Fruit fly (Drosophila melanogaster) whole organism, embryonic: ENCODE measurements around the gene Cpr67Fb.

Source experiments
- Antp ChIP-seq: fragments of 200-800 bp; sonication (Bioruptor generic); optimal IDR thresholded peaks from 3 replicates; lab custom pipeline; 2016; ENCODE audit warnings: missing biosample characterization, missing genetic modification characterization
- Awh ChIP-seq: fragments of 200-800 bp; sonication (Bioruptor generic); IDR thresholded peaks from 2 replicates; pipeline ENCODE4, ENCODE4 v1.3.6; 2022; ENCODE audit warnings: missing biosample characterization, missing genetic modification characterization
- Bgb ChIP-seq: fragments of 200-800 bp; sonication (Bioruptor generic); IDR thresholded peaks from 2 replicates; pipeline ENCODE4 v1.3.6; 2022; ENCODE audit warnings: missing biosample characterization, missing genetic modification characterization; ENCODE audit not compliant: partially characterized antibody
- CG10366 ChIP-seq: fragments of 200-800 bp; sonication (Bioruptor generic); IDR thresholded peaks from 2 replicates; pipeline ENCODE4 v1.3.6; 2022; ENCODE audit warnings: missing biosample characterization, missing genetic modification characterization
- CG10543 ChIP-seq: fragments of 200-800 bp; sonication (Bioruptor generic); optimal IDR thresholded peaks from 3 replicates; lab custom pipeline; 2017; ENCODE audit warnings: missing biosample characterization, mild to moderate bottlenecking, missing genetic modification characterization, moderate library complexity
- CG11504 ChIP-seq: fragments of 200-800 bp; sonication (Bioruptor generic); optimal IDR thresholded peaks from 3 replicates; lab custom pipeline; 2019; ENCODE audit warnings: missing biosample characterization, mild to moderate bottlenecking, missing genetic modification characterization, moderate library complexity
- CG12769 ChIP-seq: fragments of 200-800 bp; sonication (Bioruptor generic); optimal IDR thresholded peaks from 2 replicates; lab custom pipeline; 2019; ENCODE audit warnings: missing biosample characterization, mild to moderate bottlenecking, missing genetic modification characterization, moderate library complexity
- CG12942 ChIP-seq: fragments of 200-800 bp; sonication (Bioruptor generic); optimal IDR thresholded peaks from 3 replicates; lab custom pipeline; 2016; ENCODE audit warnings: missing biosample characterization, missing genetic modification characterization
- CG13775 ChIP-seq: fragments of 200-800 bp; sonication (Bioruptor generic); optimal IDR thresholded peaks from 3 replicates; lab custom pipeline; 2017; ENCODE audit warnings: missing biosample characterization, mild to moderate bottlenecking, missing genetic modification characterization
- CG15011 ChIP-seq: fragments of 200-800 bp; sonication (Bioruptor generic); optimal IDR thresholded peaks from 3 replicates; lab custom pipeline; 2018; ENCODE audit warnings: missing biosample characterization, mild to moderate bottlenecking, missing genetic modification characterization
- CG16863 ChIP-seq: fragments of 200-800 bp; sonication (Bioruptor generic); optimal IDR thresholded peaks from 3 replicates; lab custom pipeline; 2016; ENCODE audit warnings: missing biosample characterization, missing genetic modification characterization
- CG17361 ChIP-seq: fragments of 200-800 bp; sonication (Bioruptor generic); IDR thresholded peaks from 3 replicates; pipeline ENCODE4 v1.3.6; 2022; ENCODE audit warnings: missing biosample characterization, missing genetic modification characterization
- CG17912 ChIP-seq: fragments of 200-800 bp; sonication (Bioruptor generic); optimal IDR thresholded peaks from 2 replicates; lab custom pipeline; 2018; ENCODE audit warnings: missing biosample characterization, mild to moderate bottlenecking, missing genetic modification characterization
- CG1792 ChIP-seq: fragments of 200-800 bp; sonication (Bioruptor generic); optimal IDR thresholded peaks from 2 replicates; lab custom pipeline; 2016; ENCODE audit warnings: missing biosample characterization, missing genetic modification characterization
- CG18011 ChIP-seq: fragments of 200-800 bp; sonication (Bioruptor generic); optimal IDR thresholded peaks from 2 replicates; lab custom pipeline; 2017; ENCODE audit warnings: missing biosample characterization, missing genetic modification characterization, mild to moderate bottlenecking, moderate library complexity, missing genotype
- CG31365 ChIP-seq: fragments of 200-800 bp; sonication (Bioruptor generic); optimal IDR thresholded peaks from 2 replicates; lab custom pipeline; 2018; ENCODE audit warnings: missing biosample characterization, mild to moderate bottlenecking, missing genetic modification characterization
- CG32767 ChIP-seq: fragments of 200-800 bp; sonication (Bioruptor generic); IDR thresholded peaks from 2 replicates; pipeline ENCODE4 v1.3.6; 2022; ENCODE audit warnings: missing biosample characterization, missing genetic modification characterization
- CG34224 ChIP-seq: fragments of 200-800 bp; sonication (Bioruptor generic); IDR thresholded peaks from 3 replicates; pipeline ENCODE4 v1.3.6; 2022; ENCODE audit warnings: missing biosample characterization, missing genetic modification characterization; ENCODE audit not compliant: partially characterized antibody
- CG4360 ChIP-seq: fragments of 200-800 bp; sonication (Bioruptor generic); IDR thresholded peaks from 2 replicates; pipeline ENCODE4 v1.3.6; 2022; ENCODE audit warnings: missing biosample characterization, missing genetic modification characterization
- CG4707 ChIP-seq: fragments of 200-800 bp; sonication (Bioruptor generic); optimal IDR thresholded peaks from 2 replicates; lab custom pipeline; 2018; ENCODE audit warnings: missing biosample characterization, mild to moderate bottlenecking, missing genetic modification characterization, moderate library complexity
- CG7271 ChIP-seq: fragments of 200-800 bp; sonication (Bioruptor generic); optimal IDR thresholded peaks from 2 replicates; lab custom pipeline; 2018; ENCODE audit warnings: missing biosample characterization, mild to moderate bottlenecking, missing genetic modification characterization, moderate library complexity
- CG8281 ChIP-seq: fragments of 200-800 bp; sonication (Bioruptor generic); optimal IDR thresholded peaks from 2 replicates; lab custom pipeline; 2018; ENCODE audit warnings: missing biosample characterization, mild to moderate bottlenecking, missing genetic modification characterization, moderate library complexity
- CG8944 ChIP-seq: fragments of 200-800 bp; sonication (Bioruptor generic); optimal IDR thresholded peaks from 3 replicates; lab custom pipeline; 2016; ENCODE audit warnings: missing biosample characterization, missing genetic modification characterization
- CHES-1-like ChIP-seq: fragments of 200-800 bp; sonication (Bioruptor generic); optimal IDR thresholded peaks from 2 replicates; lab custom pipeline; 2016; ENCODE audit warnings: missing biosample characterization, missing genetic modification characterization
- D ChIP-seq, 2 experiments: fragments of 200-800 bp in 1 of 2; fragments of >200 bp in 1 of 2; sonication (Bioruptor generic) in 1 of 2; optimal IDR thresholded peaks; 2 replicates in 1 of 2; 3 replicates in 1 of 2; lab custom pipeline; 2017; ENCODE audit warnings: mild to moderate bottlenecking in 1 of 2, missing biosample characterization in 1 of 2, missing genetic modification characterization in 1 of 2, missing genetic modification reagents in 1 of 2
- Doc3 ChIP-seq: fragments of 200-800 bp; sonication (Bioruptor generic); IDR thresholded peaks from 3 replicates; pipeline ENCODE4 v1.3.6; 2022; ENCODE audit warnings: missing biosample characterization, missing genetic modification characterization; ENCODE audit not compliant: partially characterized antibody
- Fer1 ChIP-seq: fragments of 200-800 bp; sonication (Bioruptor generic); optimal IDR thresholded peaks from 2 replicates; lab custom pipeline; 2017; ENCODE audit warnings: missing biosample characterization, mild to moderate bottlenecking, missing genetic modification characterization
- Myb ChIP-seq: fragments of 200-800 bp; sonication (Bioruptor generic); optimal IDR thresholded peaks from 2 replicates; lab custom pipeline; 2016; ENCODE audit warnings: missing biosample characterization, missing genetic modification characterization
- Poxn ChIP-seq: fragments of 200-800 bp; sonication (Bioruptor generic); IDR thresholded peaks from 2 replicates; pipeline ENCODE4 v1.3.6; 2022; ENCODE audit warnings: missing biosample characterization, missing genetic modification characterization
- Ptx1 ChIP-seq: fragments of 200-800 bp; sonication (Bioruptor generic); IDR thresholded peaks from 2 replicates; pipeline ENCODE4 v1.3.6; 2022; ENCODE audit warnings: missing biosample characterization, missing genetic modification characterization
- Sox100B ChIP-seq: fragments of 200-800 bp; sonication (Bioruptor generic); optimal IDR thresholded peaks from 3 replicates; lab custom pipeline; 2018; ENCODE audit warnings: missing biosample characterization, mild to moderate bottlenecking, missing genetic modification characterization
- Spps ChIP-seq: fragments of 200-800 bp; sonication (Bioruptor generic); optimal IDR thresholded peaks from 2 replicates; lab custom pipeline; 2018; ENCODE audit warnings: missing biosample characterization, mild to moderate bottlenecking, missing genetic modification characterization
- Trl ChIP-seq, 3 experiments: fragments of >200 bp in 2 of 3; fragments of 200-800 bp in 1 of 3; sonication (Bioruptor generic) in 1 of 3; optimal IDR thresholded peaks; 2 replicates in 1 of 3; 3 replicates in 2 of 3; lab custom pipeline; 2016 to 2017; ENCODE audit warnings: missing biosample characterization in 1 of 3, missing genetic modification characterization in 1 of 3
- YL-1 ChIP-seq: fragments of 200-800 bp; sonication (Bioruptor generic); optimal IDR thresholded peaks from 3 replicates; lab custom pipeline; 2017; ENCODE audit warnings: missing biosample characterization, mild to moderate bottlenecking, missing genetic modification characterization
- ac ChIP-seq: fragments of 200-800 bp; sonication (Bioruptor generic); optimal IDR thresholded peaks from 3 replicates; lab custom pipeline; 2017; ENCODE audit warnings: missing biosample characterization, mild to moderate bottlenecking, missing genetic modification characterization
- al ChIP-seq: fragments of 200-800 bp; sonication (Bioruptor generic); IDR thresholded peaks from 2 replicates; pipeline ENCODE4 v1.3.6; 2022; ENCODE audit warnings: missing biosample characterization, missing genetic modification characterization
- ap ChIP-seq: fragments of 200-800 bp; sonication (Bioruptor generic); IDR thresholded peaks from 2 replicates; pipeline ENCODE4 v1.3.6; 2022; ENCODE audit warnings: missing biosample characterization, missing genetic modification characterization
- bab2 ChIP-seq: fragments of 200-800 bp; sonication (Bioruptor generic); optimal IDR thresholded peaks from 2 replicates; lab custom pipeline; 2016; ENCODE audit warnings: missing biosample characterization, missing genetic modification characterization
- caup ChIP-seq: fragments of 200-800 bp; sonication (Bioruptor generic); optimal IDR thresholded peaks from 3 replicates; lab custom pipeline; 2017; ENCODE audit warnings: missing biosample characterization, mild to moderate bottlenecking, missing genetic modification characterization, moderate library complexity; ENCODE audit not compliant: severe bottlenecking
- crol ChIP-seq: fragments of 200-800 bp; sonication (Bioruptor generic); IDR thresholded peaks from 2 replicates; pipeline ENCODE4 v1.3.6; 2022; ENCODE audit warnings: missing biosample characterization, missing genetic modification characterization
- cwo ChIP-seq: fragments of 200-800 bp; sonication (Bioruptor generic); optimal IDR thresholded peaks from 3 replicates; lab custom pipeline; 2017; ENCODE audit warnings: missing biosample characterization, missing genetic modification characterization, mild to moderate bottlenecking, moderate library complexity, missing genetic modification reagents
- emc ChIP-seq: fragments of 200-800 bp; sonication (Bioruptor generic); optimal IDR thresholded peaks from 2 replicates; lab custom pipeline; 2016; ENCODE audit warnings: missing biosample characterization, missing genetic modification characterization
- gce ChIP-seq: fragments of 200-800 bp; sonication (Bioruptor generic); IDR thresholded peaks from 3 replicates; pipeline ENCODE4 v1.3.6; 2022; ENCODE audit warnings: missing biosample characterization, missing genetic modification characterization
- hb ChIP-seq: fragments of 200-800 bp; sonication (Bioruptor generic); IDR thresholded peaks from 3 replicates; pipeline ENCODE4 v1.3.6; 2022; ENCODE audit warnings: missing biosample characterization, missing genetic modification characterization; ENCODE audit not compliant: partially characterized antibody
- kni ChIP-seq: fragments of 200-800 bp; sonication (Bioruptor generic); optimal IDR thresholded peaks from 3 replicates; lab custom pipeline; 2017; ENCODE audit warnings: mild to moderate bottlenecking, missing biosample characterization, missing genetic modification reagents, missing genetic modification characterization
- pb ChIP-seq: fragments of 200-800 bp; sonication (Bioruptor generic); optimal IDR thresholded peaks from 3 replicates; lab custom pipeline; 2016; ENCODE audit warnings: missing biosample characterization, missing genetic modification characterization
- row ChIP-seq: fragments of 200-800 bp; sonication (Bioruptor generic); IDR thresholded peaks from 3 replicates; pipeline ENCODE4 v1.3.6; 2022; ENCODE audit warnings: missing biosample characterization, missing genetic modification characterization
- scrt ChIP-seq: fragments of 200-800 bp; sonication (Bioruptor generic); optimal IDR thresholded peaks from 2 replicates; lab custom pipeline; 2018; ENCODE audit warnings: missing biosample characterization, mild to moderate bottlenecking, missing genetic modification characterization, moderate library complexity
- sens-2 ChIP-seq: fragments of 200-800 bp; sonication (Bioruptor generic); IDR thresholded peaks from 2 replicates; pipeline ENCODE4 v1.3.6; 2022; ENCODE audit warnings: missing biosample characterization, missing genetic modification characterization
- sna ChIP-seq: fragments of 200-800 bp; sonication (Bioruptor generic); IDR thresholded peaks from 2 replicates; pipeline ENCODE4 v1.3.6; 2022; ENCODE audit warnings: missing biosample characterization, missing genetic modification characterization; ENCODE audit not compliant: partially characterized antibody

The Cpr67Fb gene

dm6 chr3L:10853131-10853471, 40.9 kb upstream of the Cpr67Fb start (continued):
- TF ChIP-seq CHES-1-like (GFP tag; lab: Kevin White, UChicago) (no peak), emc (GFP tag; lab: Kevin White, UChicago) (no peak), CG8281 (tag; lab: Kevin White, UChicago) (no peak), CG10366 (GFP tag; lab: Robert Waterston, UW) (0 out of 2 replicates have a peak, but pooled peaks have one; percentile 3), CG10543 (GFP tag; lab: Kevin White, UChicago) (no peak), sna (no peak), CG12769 (tag; lab: Kevin White, UChicago) (peak; percentile 7), sens-2 (GFP tag; lab: Robert Waterston, UW) (peak; percentile 3; the same call in 1 of the 2 replicates), CG13775 (GFP tag; lab: Kevin White, UChicago) (no peak), scrt (GFP tag; lab: Kevin White, UChicago) (no peak), Ptx1 (GFP tag; lab: Robert Waterston, UW) (peak; percentile 46; the same call in 1 of the 2 replicates), CG7271 (no peak), Awh (GFP tag; lab: Robert Waterston, UW) (no peak), gce (GFP tag; lab: Robert Waterston, UW) (no peak), CG17912 (no peak), CG8944 (GFP tag; lab: Kevin White, UChicago) (no peak), caup (GFP tag; lab: Kevin White, UChicago) (no peak), row (peak; percentile 35; the same call in 1 of the 3 replicates), CG17361 (GFP tag; lab: Robert Waterston, UW) (0 out of 3 replicates have a peak, but pooled peaks have one; percentile 16), Bgb (GFP tag; lab: Robert Waterston, UW) (peak; percentile 21; the same call in 1 of the 2 replicates), pb (GFP tag; lab: Kevin White, UChicago) (no peak), Fer1 (GFP tag; lab: Kevin White, UChicago) (no peak), CG4360 (GFP tag; lab: Robert Waterston, UW) (no peak), ap (no peak), cwo (GFP tag; lab: Kevin White, UChicago) (no peak), CG15011 (GFP tag; lab: Kevin White, UChicago) (no peak), CG18011 (GFP tag; lab: Kevin White, UChicago) (no peak), kni (GFP tag; lab: Kevin White, UChicago) (no peak), CG1792 (GFP tag; lab: Kevin White, UChicago) (no peak), Myb (GFP tag; lab: Kevin White, UChicago) (no peak), hb (GFP tag; lab: Robert Waterston, UW) (no peak), CG31365 (tag; lab: Kevin White, UChicago) (no peak), CG11504 (tag; lab: Kevin White, UChicago) (no peak), CG32767 (GFP tag; lab: Robert Waterston, UW) (no peak), Trl (optimal IDR thresholded peaks at IDR 0.05; lab: Kevin White, UChicago) (peak in 1 of 2 experiments; percentile 16), Trl (GFP tag; optimal IDR thresholded peaks at IDR 0.05; lab: Kevin White, UChicago) (no peak), al (no peak), ac (GFP tag; lab: Kevin White, UChicago) (no peak), Poxn (GFP tag; lab: Robert Waterston, UW) (peak; percentile 34; the same call in 1 of the 2 replicates), CG34224 (GFP tag; lab: Robert Waterston, UW) (no peak), CG12942 (GFP tag; lab: Kevin White, UChicago) (no peak), bab2 (GFP tag; lab: Kevin White, UChicago) (no peak), Spps (tag; lab: Kevin White, UChicago) (no peak), CG4707 (GFP tag; lab: Kevin White, UChicago) (no peak), Sox100B (no peak), YL-1 (GFP tag; lab: Kevin White, UChicago) (no peak), Doc3 (GFP tag; lab: Robert Waterston, UW) (no peak), Antp (GFP tag; lab: Kevin White, UChicago) (no peak), crol (GFP tag; lab: Robert Waterston, UW) (peak; percentile 98), D (optimal IDR thresholded peaks at IDR 0.05; lab: Kevin White, UChicago) (no peak), D (GFP tag; optimal IDR thresholded peaks at IDR 0.05; lab: Kevin White, UChicago) (no peak), CG16863 (no peak)
